Fruit fly (Drosophila melanogaster): ENCODE data around the gene CG7841.

DNA sequence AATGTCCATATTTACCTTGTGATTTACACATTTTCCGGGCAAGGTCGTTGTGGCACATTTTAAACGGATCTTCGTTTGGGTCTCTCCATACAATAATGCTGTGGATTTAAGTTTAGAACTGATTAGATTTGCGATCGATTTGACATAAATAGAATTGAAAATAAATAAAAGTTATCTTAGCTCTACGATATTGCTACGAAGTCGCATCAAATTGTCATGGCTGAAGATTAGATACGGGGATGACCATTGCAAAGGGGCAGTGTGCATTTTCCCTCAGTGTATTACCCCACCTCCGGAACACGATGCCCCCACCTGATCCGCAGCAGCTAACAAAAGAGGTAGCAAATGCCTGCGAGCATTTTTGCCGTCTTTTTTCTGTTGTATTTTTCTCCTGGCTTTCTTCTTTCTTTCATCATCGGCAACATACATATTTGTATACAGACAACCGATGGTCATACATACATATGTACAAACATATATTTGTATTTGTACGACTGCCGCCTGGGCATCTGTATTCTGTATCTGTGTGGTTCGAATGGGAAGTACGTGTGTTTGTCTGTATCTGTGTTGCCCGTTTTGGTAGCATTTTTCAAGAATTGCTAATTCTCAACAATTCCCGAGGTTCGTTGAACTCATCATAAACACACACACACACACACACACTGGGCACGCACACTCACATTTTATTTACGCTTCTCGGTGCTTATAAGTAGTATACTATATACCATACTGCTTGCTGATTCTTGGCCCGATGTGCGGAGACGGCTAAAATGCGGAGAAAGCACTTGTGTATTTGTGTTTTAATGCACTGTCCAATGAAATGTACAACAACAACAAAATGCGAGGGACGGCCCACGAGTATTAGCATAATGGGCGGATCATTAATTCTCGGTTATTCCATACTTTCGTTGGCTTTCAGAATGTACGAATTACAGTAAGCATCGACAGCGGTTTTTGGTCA, 36.7 kb upstream of the CG7841 start:
- TF ChIP-seq Ets98B (GFP tag; IDR thresholded peaks at IDR 0.05) (peak; percentile 11; the same call in 1 of the 2 replicates), D1 (tag; optimal IDR thresholded peaks at IDR 0.05) (no peak), CG4496 (GFP tag; IDR thresholded peaks at IDR 0.05) (peak; percentile 15; the same call in 1 of the 3 replicates), Snoo (tag; optimal IDR thresholded peaks at IDR 0.05) (peak; percentile 24), CG8301 (tag; optimal IDR thresholded peaks at IDR 0.05) (peak; percentile 44), CG8159 (tag; optimal IDR thresholded peaks at IDR 0.05) (no peak), CG15710 (tag; optimal IDR thresholded peaks at IDR 0.05) (no peak)

Measured in whole organism, pupa.